Worm (Caenorhabditis elegans) whole organism, mixed stage, embryonic: ENCODE measurements around the gene aco-2.

Experiments used
- ces-1 ChIP-seq: fragments of 150-350 bp; optimal IDR thresholded peaks from 2 replicates; lab custom pipeline; 2014; ENCODE audit warnings: missing biosample characterization, missing genetic modification reagents, missing genetic modification characterization
- ham-2 ChIP-seq: fragments of 200-800 bp; sonication (Bioruptor generic); optimal IDR thresholded peaks from 2 replicates; lab custom pipeline; 2018; ENCODE audit warnings: mild to moderate bottlenecking, missing genetic modification characterization, missing compliant biosample characterization
- mep-1 ChIP-seq: fragments of 150-350 bp; optimal IDR thresholded peaks from 2 replicates; lab custom pipeline; 2017; ENCODE audit warnings: missing biosample characterization, missing genetic modification reagents, missing genetic modification characterization, inconsistent platforms
- nhr-12 ChIP-seq: fragments of 150-350 bp; optimal IDR thresholded peaks from 2 replicates; lab custom pipeline; 2014; ENCODE audit warnings: missing biosample characterization, missing genetic modification characterization
- nhr-28 ChIP-seq: fragments of 150-350 bp; optimal IDR thresholded peaks from 2 replicates; lab custom pipeline; 2014; ENCODE audit warnings: missing biosample characterization, missing genetic modification characterization
- nhr-76 ChIP-seq: sonication (generic microtip); optimal IDR thresholded peaks from 2 replicates; lab custom pipeline; 2017; ENCODE audit warnings: missing biosample characterization, missing genetic modification characterization
- pha-4 ChIP-seq: fragments of 150-350 bp; optimal IDR thresholded peaks from 2 replicates; lab custom pipeline; 2018; ENCODE audit warnings: missing biosample characterization, missing genetic modification reagents, missing genetic modification characterization
- unc-120 ChIP-seq: sonication (generic microtip); optimal IDR thresholded peaks from 2 replicates; lab custom pipeline; 2017; ENCODE audit warnings: missing genetic modification characterization, missing compliant biosample characterization; ENCODE audit not compliant: poor library complexity, severe bottlenecking
- unc-39 ChIP-seq: fragments of 150-350 bp; optimal IDR thresholded peaks from 2 replicates; lab custom pipeline; 2014; ENCODE audit warnings: missing biosample characterization, missing genetic modification characterization
- unc-62 ChIP-seq: fragments of 150-350 bp; optimal IDR thresholded peaks from 2 replicates; lab custom pipeline; 2014; ENCODE audit warnings: missing biosample characterization, missing genetic modification reagents, missing genetic modification characterization
- ztf-11 ChIP-seq: fragments of 150-350 bp; optimal IDR thresholded peaks from 2 replicates; lab custom pipeline; 2014; ENCODE audit warnings: missing biosample characterization, missing genetic modification characterization

DNA sequence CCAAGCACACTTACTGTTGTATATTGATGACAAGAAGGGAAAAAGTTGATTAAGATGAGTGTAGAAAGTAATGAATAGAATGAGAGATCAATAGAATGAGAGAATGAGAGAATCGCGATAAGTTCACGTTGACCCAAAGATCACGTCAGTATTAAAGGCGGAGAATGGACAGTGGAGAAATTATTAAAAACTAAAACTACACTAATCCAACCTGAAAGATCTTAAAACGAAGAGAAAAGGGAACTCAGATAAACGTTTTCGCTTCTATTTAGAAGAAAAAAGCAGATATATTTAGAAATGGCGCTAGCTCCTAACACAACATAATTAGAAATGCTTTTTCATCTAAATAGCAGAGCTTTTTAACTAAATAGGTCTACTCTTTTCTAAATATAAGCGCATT lies 20.3 kb upstream of the aco-2 start, which contains the start of gene let-754:
- TF ChIP-seq nhr-76 (tag; lab: Kevin White, UChicago) = no peak
- TF ChIP-seq nhr-12 = no peak
- TF ChIP-seq pha-4 (tag; lab: Kevin White, UChicago) = no peak
- no peak for TF ChIP-seq nhr-28 (tag; lab: Kevin White, UChicago)
- TF ChIP-seq mep-1 (tag; lab: Kevin White, UChicago) = no peak
- TF ChIP-seq ham-2 (GFP tag; lab: Kevin White, UChicago) = no peak
- no peak for TF ChIP-seq unc-120 (tag; lab: Kevin White, UChicago)
- TF ChIP-seq ztf-11 (tag; lab: Kevin White, UChicago) = no peak
- no peak for TF ChIP-seq ces-1 (GFP tag; lab: Kevin White, UChicago)
- no peak for TF ChIP-seq unc-39 (tag; lab: Kevin White, UChicago)
- TF ChIP-seq unc-62 (GFP tag; lab: Kevin White, UChicago) = no peak
